Worm (Caenorhabditis elegans): ENCODE results near the gene msp-64.

The msp-64 gene

DNA sequence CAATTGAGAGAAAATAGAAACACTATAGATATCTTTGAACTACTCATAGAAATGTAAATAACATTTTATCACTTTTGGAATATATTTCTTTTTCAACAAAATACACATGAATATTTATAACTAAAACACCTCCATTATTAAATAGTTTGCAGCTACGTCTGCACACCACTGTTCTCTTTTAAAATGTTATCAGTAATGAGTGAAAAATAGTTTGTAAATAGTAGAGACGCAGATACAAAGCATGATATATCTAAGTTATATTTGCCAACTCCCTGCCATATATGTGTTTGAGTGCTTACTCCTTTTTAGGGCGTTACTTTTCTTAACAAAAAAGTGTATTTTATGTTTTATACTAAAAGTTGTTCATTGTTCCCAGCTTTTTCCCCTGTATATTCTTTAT is 36.1 kb upstream of the msp-64 start:
- TF ChIP-seq pqm-1 (tag; optimal IDR thresholded peaks at IDR 0.05) (peak; percentile 5), elt-2 (tag; optimal IDR thresholded peaks at IDR 0.05) (peak; percentile 70), pha-4 (tag; optimal IDR thresholded peaks at IDR 0.05) (peak; percentile 68), tbx-2 (tag; optimal IDR thresholded peaks at IDR 0.05) (no peak)

- TF ChIP-seq zag-1 (tag; optimal IDR thresholded peaks at IDR 0.05) (no peak), ama-1 (optimal IDR thresholded peaks at IDR 0.05) (no peak), nhr-25 (tag; optimal IDR thresholded peaks at IDR 0.05) (no peak), nhr-43 (tag; optimal IDR thresholded peaks at IDR 0.05; ENCODE audit: poor library complexity, severe bottlenecking) (no peak), lin-15B (tag; optimal IDR thresholded peaks at IDR 0.05) (no peak), mml-1 (tag; optimal IDR thresholded peaks at IDR 0.05) (no peak), ztf-11 (tag; optimal IDR thresholded peaks at IDR 0.05) (no peak), nhr-23 (tag; optimal IDR thresholded peaks at IDR 0.05) (no peak), pqm-1 (tag; optimal IDR thresholded peaks at IDR 0.05) (no peak), nhr-76 (tag; optimal IDR thresholded peaks at IDR 0.05) (no peak), ceh-82 (tag; optimal IDR thresholded peaks at IDR 0.05) (no peak), pha-4 (tag; optimal IDR thresholded peaks at IDR 0.05) (no peak), nhr-237 (tag; optimal IDR thresholded peaks at IDR 0.05) (no peak), fos-1 (tag; optimal IDR thresholded peaks at IDR 0.05) (no peak)
These were observed 35.3 kb upstream of the msp-64 start, which contains the start of the genes ZK1248.17 and H41C03.3 for ce11 chrII:5845441-5845840. ZK1248.17 (minus strand) TSS chrII:5845541. H41C03.3 (plus strand) TSS chrII:5845777.

DNA sequence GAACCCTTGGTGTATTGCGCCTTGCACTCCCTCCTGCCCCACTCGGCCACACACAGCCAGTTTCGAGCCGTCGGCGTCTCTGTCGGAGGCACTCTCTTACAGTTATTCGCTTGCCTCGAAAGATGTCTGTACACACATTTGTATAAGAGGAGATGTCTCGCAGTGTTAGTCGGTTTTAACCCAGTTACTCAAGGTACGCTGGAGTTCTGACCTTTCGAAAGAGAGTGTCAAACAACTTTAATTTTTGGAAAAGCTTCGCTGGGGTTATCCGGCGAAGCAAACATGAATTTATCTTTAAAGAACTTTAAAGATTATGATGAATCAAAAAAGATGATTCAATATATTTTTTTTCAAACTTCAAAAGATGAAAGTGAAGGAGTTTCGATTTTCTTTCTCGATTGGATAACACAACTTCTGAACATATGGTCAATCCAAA is 34.6 kb upstream of the msp-64 start:
- TF ChIP-seq tbx-2 (tag; optimal IDR thresholded peaks at IDR 0.05) (peak; percentile 97), fkh-2 (tag; optimal IDR thresholded peaks at IDR 0.05) (peak; percentile 82), ZK546.5 (tag; optimal IDR thresholded peaks at IDR 0.05) (peak; percentile 73), snpc-4 (tag; optimal IDR thresholded peaks at IDR 0.05) (peak; percentile 100), nhr-77 (tag; optimal IDR thresholded peaks at IDR 0.05) (peak; percentile 96), elt-2 (tag; optimal IDR thresholded peaks at IDR 0.05) (peak; percentile 99), skn-1 (tag; optimal IDR thresholded peaks at IDR 0.05) (peak; percentile 96), lin-39 (tag; optimal IDR thresholded peaks at IDR 0.05) (peak; percentile 99), egl-27 (tag; optimal IDR thresholded peaks at IDR 0.05) (peak; percentile 92), mdl-1 (tag; optimal IDR thresholded peaks at IDR 0.05) (peak; percentile 75), nfya-1 (tag; optimal IDR thresholded peaks at IDR 0.05; ENCODE audit: insufficient read depth) (peak; percentile 99), ceh-28 (tag; optimal IDR thresholded peaks at IDR 0.05) (peak; percentile 97), daf-12 (tag; optimal IDR thresholded peaks at IDR 0.05) (peak; percentile 94), ama-1 (optimal IDR thresholded peaks at IDR 0.05) (peak; percentile 100), ceh-9 (tag; optimal IDR thresholded peaks at IDR 0.05) (peak; percentile 37), nhr-43 (tag; optimal IDR thresholded peaks at IDR 0.05; ENCODE audit: poor library complexity, severe bottlenecking) (peak; percentile 95), ceh-16 (tag; optimal IDR thresholded peaks at IDR 0.05) (peak; percentile 62), lsy-12 (tag; optimal IDR thresholded peaks at IDR 0.05) (peak; percentile 99), ceh-82 (tag; optimal IDR thresholded peaks at IDR 0.05) (peak; percentile 96), fkh-10 (GFP tag; optimal IDR thresholded peaks at IDR 0.05) (peak; percentile 100), nhr-67 (tag; optimal IDR thresholded peaks at IDR 0.05) (no peak), nhr-76 (tag; optimal IDR thresholded peaks at IDR 0.05) (peak; percentile 80), pqm-1 (tag; optimal IDR thresholded peaks at IDR 0.05) (peak; percentile 94), nhr-25 (tag; optimal IDR thresholded peaks at IDR 0.05) (peak; percentile 99), nhr-11 (tag; optimal IDR thresholded peaks at IDR 0.05) (peak; percentile 94), egl-5 (tag; optimal IDR thresholded peaks at IDR 0.05) (peak; percentile 92), nhr-237 (tag; optimal IDR thresholded peaks at IDR 0.05) (no peak), zag-1 (tag; optimal IDR thresholded peaks at IDR 0.05) (peak; percentile 95), R02D3.7 (tag; optimal IDR thresholded peaks at IDR 0.05) (peak; percentile 96), unc-39 (tag; optimal IDR thresholded peaks at IDR 0.05) (peak; percentile 73), eor-1 (tag; optimal IDR thresholded peaks at IDR 0.05) (peak in 1 of 2 experiments; percentile 84), elt-1 (tag; optimal IDR thresholded peaks at IDR 0.05) (peak; percentile 85), jun-1 (tag; optimal IDR thresholded peaks at IDR 0.05) (peak; percentile 99), sea-2 (GFP tag; optimal IDR thresholded peaks at IDR 0.05) (peak; percentile 52), nhr-23 (tag; optimal IDR thresholded peaks at IDR 0.05) (peak; percentile 99), pha-4 (tag; optimal IDR thresholded peaks at IDR 0.05) (peak; percentile 99), aly-2 (tag; optimal IDR thresholded peaks at IDR 0.05) (peak; percentile 96), ztf-4 (tag; optimal IDR thresholded peaks at IDR 0.05) (peak; percentile 79), unc-62 (GFP tag; optimal IDR thresholded peaks at IDR 0.05) (peak; percentile 74), ztf-11 (tag; optimal IDR thresholded peaks at IDR 0.05) (no peak), nhr-12 (tag; optimal IDR thresholded peaks at IDR 0.05) (peak; percentile 45), fos-1 (tag; optimal IDR thresholded peaks at IDR 0.05) (peak; percentile 87), lin-15B (tag; optimal IDR thresholded peaks at IDR 0.05) (peak; percentile 82), nhr-28 (tag; optimal IDR thresholded peaks at IDR 0.05) (peak; percentile 90), elt-3 (tag; optimal IDR thresholded peaks at IDR 0.05) (peak in 2 of 3 experiments; percentile 91 to 97), mml-1 (tag; optimal IDR thresholded peaks at IDR 0.05) (no peak), hmg-11 (tag; optimal IDR thresholded peaks at IDR 0.05) (peak; percentile 99)

Data from whole organism, L3 larva.